Fruit fly (Drosophila melanogaster) whole organism, wandering third instar larva: ENCODE measurements around the gene CG42747.

Experiments
- Abd-B ChIP-seq: fragments of >200 bp; optimal IDR thresholded peaks from 2 replicates; lab custom pipeline; 2017; ENCODE audit warnings: missing biosample characterization, missing genetic modification characterization
- CG32264 ChIP-seq: fragments of 200-800 bp; sonication (Bioruptor generic); optimal IDR thresholded peaks from 2 replicates; lab custom pipeline; 2016; ENCODE audit warnings: missing biosample characterization, missing genetic modification characterization
- CG9705 ChIP-seq: fragments of 200-800 bp; sonication (Bioruptor generic); optimal IDR thresholded peaks from 2 replicates; lab custom pipeline; 2018; ENCODE audit warnings: missing biosample characterization, mild to moderate bottlenecking, missing genetic modification characterization
- CrebA ChIP-seq: fragments of 200-800 bp; sonication (Bioruptor generic); optimal IDR thresholded peaks from 2 replicates; lab custom pipeline; 2016; ENCODE audit warnings: missing biosample characterization, mild to moderate bottlenecking, missing genetic modification characterization, borderline replicate concordance
- Dfd ChIP-seq: fragments of >200 bp; optimal IDR thresholded peaks from 2 replicates; lab custom pipeline; 2017; ENCODE audit warnings: missing biosample characterization, missing genetic modification characterization
- GATAd ChIP-seq: sonication (Bioruptor generic); optimal IDR thresholded peaks from 2 replicates; lab custom pipeline; 2016; ENCODE audit warnings: missing biosample characterization, missing genetic modification characterization
- HLH106 ChIP-seq: fragments of 200-800 bp; optimal IDR thresholded peaks from 3 replicates; lab custom pipeline; 2019; ENCODE audit warnings: missing biosample characterization, mild to moderate bottlenecking, missing genetic modification characterization, moderate library complexity
- Hnf4 ChIP-seq: fragments of 200-800 bp; sonication (Bioruptor generic); optimal IDR thresholded peaks from 2 replicates; lab custom pipeline; 2016; ENCODE audit warnings: missing biosample characterization, mild to moderate bottlenecking, missing genetic modification characterization
- Hr78 ChIP-seq: fragments of >200 bp; optimal IDR thresholded peaks from 2 replicates; lab custom pipeline; 2017; ENCODE audit warnings: missing biosample characterization, missing genetic modification characterization
- Mio ChIP-seq: sonication (Bioruptor generic); optimal IDR thresholded peaks from 2 replicates; lab custom pipeline; 2016; ENCODE audit warnings: missing biosample characterization, missing genetic modification characterization
- Myc ChIP-seq: fragments of >200 bp; optimal IDR thresholded peaks from 2 replicates; lab custom pipeline; 2017
- OdsH ChIP-seq: fragments of 200-800 bp; sonication (Bioruptor generic); optimal IDR thresholded peaks from 2 replicates; lab custom pipeline; 2016; ENCODE audit warnings: missing biosample characterization, mild to moderate bottlenecking, missing genetic modification characterization
- Rel ChIP-seq, 2 experiments: fragments of 200-800 bp; sonication (Bioruptor generic) in 1 of 2; optimal IDR thresholded peaks; 2 replicates in 1 of 2; 3 replicates in 1 of 2; lab custom pipeline; 2016 to 2019; ENCODE audit warnings: mild to moderate bottlenecking in 2 of 2, missing biosample characterization in 2 of 2, missing genetic modification characterization in 2 of 2, moderate library complexity in 1 of 2
- Sp1 ChIP-seq: fragments of 200-800 bp; sonication (Bioruptor generic); optimal IDR thresholded peaks from 3 replicates; lab custom pipeline; 2019; ENCODE audit warnings: missing biosample characterization, mild to moderate bottlenecking, missing genetic modification characterization, moderate library complexity
- br ChIP-seq: fragments of 200-800 bp; sonication (Bioruptor generic); optimal IDR thresholded peaks from 2 replicates; lab custom pipeline; 2016; ENCODE audit warnings: missing biosample characterization, missing genetic modification characterization
- brk ChIP-seq: fragments of 200-800 bp; sonication (Bioruptor generic); optimal IDR thresholded peaks from 2 replicates; lab custom pipeline; 2016; ENCODE audit warnings: missing biosample characterization, mild to moderate bottlenecking, missing genetic modification characterization
- dl ChIP-seq, 2 experiments: fragments of 175-275, 200-275 bp in 1 of 2; fragments of 200-275 bp in 1 of 2; sonication (Bioruptor generic); optimal IDR thresholded peaks; lab custom pipeline; 2018; ENCODE audit warnings: mild to moderate bottlenecking in 2 of 2, missing biosample characterization in 2 of 2, missing genetic modification characterization in 2 of 2, moderate library complexity in 2 of 2; ENCODE audit not compliant: partially characterized antibody in 2 of 2, insufficient read depth in 1 of 2
- dmrt93B ChIP-seq: fragments of 200-800 bp; sonication (Bioruptor generic); optimal IDR thresholded peaks from 2 replicates; lab custom pipeline; 2018; ENCODE audit warnings: missing biosample characterization, mild to moderate bottlenecking, missing genetic modification characterization
- dsf ChIP-seq: sonication (Bioruptor generic); optimal IDR thresholded peaks from 2 replicates; lab custom pipeline; 2016; ENCODE audit warnings: missing biosample characterization, missing genetic modification characterization, borderline replicate concordance
- ey ChIP-seq: fragments of 200-800 bp; sonication (Bioruptor generic); optimal IDR thresholded peaks from 2 replicates; lab custom pipeline; 2016; ENCODE audit warnings: missing biosample characterization, missing genetic modification characterization
- foxo ChIP-seq, 2 experiments: fragments of 200-800 bp; sonication (Bioruptor generic); optimal IDR thresholded peaks; 2 replicates in 1 of 2; 3 replicates in 1 of 2; lab custom pipeline; 2016 to 2017; ENCODE audit warnings: missing biosample characterization in 2 of 2, missing genetic modification characterization in 2 of 2
- fru ChIP-seq: fragments of 200-800 bp; sonication (Bioruptor generic); optimal IDR thresholded peaks from 3 replicates; lab custom pipeline; 2016; ENCODE audit warnings: missing biosample characterization, mild to moderate bottlenecking, missing genetic modification characterization
- h ChIP-seq: fragments of 200-800 bp; sonication (Bioruptor generic); optimal IDR thresholded peaks from 3 replicates; lab custom pipeline; 2016; ENCODE audit warnings: missing biosample characterization, mild to moderate bottlenecking, missing genetic modification characterization
- jim ChIP-seq: fragments of 175-275, 200-325 bp; sonication (Bioruptor generic); optimal IDR thresholded peaks from 2 replicates; lab custom pipeline; 2016; ENCODE audit warnings: missing biosample characterization, mild to moderate bottlenecking, missing genetic modification characterization
- lola ChIP-seq: fragments of >200 bp; optimal IDR thresholded peaks from 2 replicates; lab custom pipeline; 2017; ENCODE audit warnings: missing biosample characterization, missing genetic modification characterization
- psq ChIP-seq: fragments of 200-800 bp; sonication (Bioruptor generic); optimal IDR thresholded peaks from 3 replicates; lab custom pipeline; 2017; ENCODE audit warnings: missing biosample characterization, mild to moderate bottlenecking, missing genetic modification characterization, moderate library complexity
- rgr ChIP-seq: fragments of 200-800 bp; sonication (Bioruptor generic); optimal IDR thresholded peaks from 3 replicates; lab custom pipeline; 2016; ENCODE audit warnings: missing biosample characterization, mild to moderate bottlenecking, missing genetic modification characterization
- sage ChIP-seq: fragments of 200-800 bp; sonication (Bioruptor generic); optimal IDR thresholded peaks from 2 replicates; lab custom pipeline; 2016; ENCODE audit warnings: missing biosample characterization, mild to moderate bottlenecking, missing genetic modification characterization
- sv ChIP-seq: fragments of 200-800 bp; sonication (Bioruptor generic); optimal IDR thresholded peaks from 3 replicates; lab custom pipeline; 2016; ENCODE audit warnings: missing biosample characterization, missing genetic modification characterization
- tai ChIP-seq: sonication (Bioruptor generic); optimal IDR thresholded peaks from 2 replicates; lab custom pipeline; 2016; ENCODE audit warnings: missing biosample characterization, missing genetic modification characterization
- usp ChIP-seq: fragments of >200 bp; optimal IDR thresholded peaks from 2 replicates; lab custom pipeline; 2017; ENCODE audit warnings: missing biosample characterization, missing genetic modification characterization
- woc ChIP-seq: sonication (Bioruptor generic); optimal IDR thresholded peaks from 2 replicates; lab custom pipeline; 2016; ENCODE audit warnings: missing biosample characterization, mild to moderate bottlenecking, missing genetic modification characterization

CG42747 gene

dm6 chr3L:6443235-6443634 is 42.8 kb downstream of the CG42747 start:
- TF ChIP-seq tai (no peak), fru (GFP tag; lab: Kevin White, UChicago) (no peak), psq (GFP tag; lab: Kevin White, UChicago) (peak; percentile 21), CrebA (GFP tag; lab: Kevin White, UChicago) (no peak)

- TF ChIP-seq h (GFP tag; lab: Kevin White, UChicago): peak; percentile 67
- peak; percentile 51 for TF ChIP-seq fru (GFP tag; lab: Kevin White, UChicago)
- peak; percentile 55 for TF ChIP-seq Hnf4
- TF ChIP-seq foxo (GFP tag; optimal IDR thresholded peaks at IDR 0.05; lab: Kevin White, UChicago): peak in 1 of 2 experiments; percentile 64
- peak; percentile 29 for TF ChIP-seq tai
- peak; percentile 46 for TF ChIP-seq psq (GFP tag; lab: Kevin White, UChicago)
- no peak for TF ChIP-seq CrebA (GFP tag; lab: Kevin White, UChicago)
- peak; percentile 54 for TF ChIP-seq OdsH (GFP tag; lab: Kevin White, UChicago)
- no peak for TF ChIP-seq brk
- TF ChIP-seq br (GFP tag; lab: Kevin White, UChicago): peak; percentile 8
- TF ChIP-seq woc (GFP tag; lab: Kevin White, UChicago): peak; percentile 34
- peak; percentile 35 for TF ChIP-seq Sp1 (GFP tag; lab: Kevin White, UChicago)
- peak; percentile 42 for TF ChIP-seq HLH106 (tag; lab: Kevin White, UChicago)
- no peak for TF ChIP-seq sage (GFP tag; lab: Kevin White, UChicago)
- TF ChIP-seq Myc (lab: Kevin White, UChicago): no peak
- TF ChIP-seq rgr: peak; percentile 60
- TF ChIP-seq ey (GFP tag; lab: Kevin White, UChicago): peak; percentile 62
Observed at dm6 chr3L:6446553-6446952, 46.2 kb downstream of the CG42747 start.

- no peak for TF ChIP-seq psq (GFP tag; lab: Kevin White, UChicago)
- TF ChIP-seq sv (GFP tag; lab: Kevin White, UChicago): no peak
- TF ChIP-seq h (GFP tag; lab: Kevin White, UChicago): no peak
- no peak for TF ChIP-seq Rel (GFP tag; optimal IDR thresholded peaks at IDR 0.05; lab: Kevin White, UChicago)
- TF ChIP-seq Rel (tag; optimal IDR thresholded peaks at IDR 0.05; lab: Kevin White, UChicago): no peak
- no peak for TF ChIP-seq sage (GFP tag; lab: Kevin White, UChicago)
- no peak for TF ChIP-seq CG9705
- no peak for TF ChIP-seq ey (GFP tag; lab: Kevin White, UChicago)
- no peak for TF ChIP-seq dsf
- TF ChIP-seq CG32264 (GFP tag; lab: Kevin White, UChicago): no peak
- no peak for TF ChIP-seq Dfd (GFP tag; lab: Kevin White, UChicago)
- no peak for TF ChIP-seq dmrt93B (GFP tag; lab: Kevin White, UChicago)
- no peak for TF ChIP-seq br (GFP tag; lab: Kevin White, UChicago)
- TF ChIP-seq dl (GFP tag; optimal IDR thresholded peaks at IDR 0.05; lab: Kevin White, UChicago; ENCODE audit: insufficient read depth in 1 of 2, partially characterized antibody in 2 of 2): no peak
- TF ChIP-seq foxo (GFP tag; optimal IDR thresholded peaks at IDR 0.05; lab: Kevin White, UChicago): no peak
- no peak for TF ChIP-seq Mio (GFP tag; lab: Kevin White, UChicago)
- no peak for TF ChIP-seq usp (GFP tag; lab: Kevin White, UChicago)
- no peak for TF ChIP-seq brk
Observed at dm6 chr3L:6447203-6447602, 46.8 kb downstream of the CG42747 start.

dm6 chr3L:6447708-6448107 is 47.3 kb downstream of the CG42747 start:
- TF ChIP-seq dmrt93B (GFP tag; lab: Kevin White, UChicago): no peak
- no peak for TF ChIP-seq Rel (GFP tag; optimal IDR thresholded peaks at IDR 0.05; lab: Kevin White, UChicago)
- no peak for TF ChIP-seq Rel (tag; optimal IDR thresholded peaks at IDR 0.05; lab: Kevin White, UChicago)
- no peak for TF ChIP-seq lola
- TF ChIP-seq GATAd: no peak
- no peak for TF ChIP-seq CG32264 (GFP tag; lab: Kevin White, UChicago)
- no peak for TF ChIP-seq Sp1 (GFP tag; lab: Kevin White, UChicago)
- no peak for TF ChIP-seq HLH106 (tag; lab: Kevin White, UChicago)
- TF ChIP-seq Mio (GFP tag; lab: Kevin White, UChicago): no peak
- no peak for TF ChIP-seq sv (GFP tag; lab: Kevin White, UChicago)
- TF ChIP-seq Hr78 (GFP tag; lab: Kevin White, UChicago): no peak
- TF ChIP-seq tai: no peak
- no peak for TF ChIP-seq dl (GFP tag; optimal IDR thresholded peaks at IDR 0.05; lab: Kevin White, UChicago; ENCODE audit: insufficient read depth in 1 of 2, partially characterized antibody in 2 of 2)
- TF ChIP-seq CG9705: no peak
- TF ChIP-seq fru (GFP tag; lab: Kevin White, UChicago): no peak
- no peak for TF ChIP-seq jim
- TF ChIP-seq psq (GFP tag; lab: Kevin White, UChicago): no peak
- no peak for TF ChIP-seq Abd-B (GFP tag; lab: Kevin White, UChicago)
- TF ChIP-seq OdsH (GFP tag; lab: Kevin White, UChicago): no peak
- TF ChIP-seq, all 38 proteins: peak for 0
